Worm (Caenorhabditis elegans) whole organism, young adult: ENCODE results near the gene Y36E3A.2.

Source experiments
- aptf-3 ChIP-seq: fragments of 200-800 bp; sonication (Bioruptor generic); IDR thresholded peaks from 2 replicates; pipeline ENCODE4 v1.3.6; 2022; ENCODE audit warnings: missing genetic modification characterization, missing compliant biosample characterization
- lag-1 ChIP-seq: fragments of 200-800 bp; sonication (Bioruptor generic); IDR thresholded peaks from 2 replicates; pipeline ENCODE4 v1.3.6; 2022; ENCODE audit warnings: missing genetic modification reagents, missing genetic modification characterization, missing compliant biosample characterization
- lsl-1 ChIP-seq: fragments of 200-800 bp; sonication (Bioruptor generic); optimal IDR thresholded peaks from 2 replicates; lab custom pipeline; 2018; ENCODE audit warnings: mild to moderate bottlenecking, missing genetic modification characterization, moderate library complexity, missing compliant biosample characterization
- mcd-1 ChIP-seq: fragments of 200-800 bp; sonication (Bioruptor generic); IDR thresholded peaks from 2 replicates; pipeline ENCODE4 v1.3.6; 2022; ENCODE audit warnings: missing genetic modification reagents, missing genetic modification characterization, missing compliant biosample characterization

- no peak for TF ChIP-seq lag-1
- TF ChIP-seq lsl-1, result no peak
- TF ChIP-seq mcd-1, result no peak
- TF ChIP-seq aptf-3 (GFP tag; lab: Robert Waterston, UW), result no peak
Measured at ce11 chrV:15413847-15414246, 12.0 kb upstream of the Y36E3A.2 start, which contains the start of gene srh-264.
